Worm (Caenorhabditis elegans): Measurements from ENCODE around the gene C13G3.1.

Gene C13G3.1

ce11 chrV:10970930-10971329 lies 41.3 kb downstream of the C13G3.1 start:
- TF ChIP-seq ceh-48 (tag; optimal IDR thresholded peaks at IDR 0.05): no peak
- no peak for TF ChIP-seq T23F11.4 (GFP tag; optimal IDR thresholded peaks at IDR 0.05)
- TF ChIP-seq hlh-30 (tag; optimal IDR thresholded peaks at IDR 0.05; ENCODE audit: insufficient read depth): no peak
- TF ChIP-seq unc-3 (GFP tag; conservative IDR thresholded peaks at IDR 0.05): no peak
- TF ChIP-seq unc-3 (tag; optimal IDR thresholded peaks at IDR 0.05): no peak
- no peak for TF ChIP-seq C08G9.2 (tag; optimal IDR thresholded peaks at IDR 0.05)
- TF ChIP-seq ahr-1 (tag; optimal IDR thresholded peaks at IDR 0.05): no peak
- no peak for TF ChIP-seq elt-4 (tag; optimal IDR thresholded peaks at IDR 0.05)
- TF ChIP-seq unc-42 (tag; optimal IDR thresholded peaks at IDR 0.05): no peak
- no peak for TF ChIP-seq unc-55 (GFP tag; optimal IDR thresholded peaks at IDR 0.05)
- no peak for TF ChIP-seq dve-1 (tag; optimal IDR thresholded peaks at IDR 0.05)
- TF ChIP-seq sox-2 (GFP tag; IDR thresholded peaks at IDR 0.05): no peak
- no peak for TF ChIP-seq ceh-14 (tag; optimal IDR thresholded peaks at IDR 0.05)
- no peak for TF ChIP-seq tbx-2 (tag; optimal IDR thresholded peaks at IDR 0.05)

ce11 chrV:10970070-10970469 lies 42.2 kb downstream of the C13G3.1 start, which contains the start of gene F17C11.22:
Gene F17C11.22 (minus strand): TSS chrV:10970170.
- TF ChIP-seq pqm-1 (tag; optimal IDR thresholded peaks at IDR 0.05): no peak
- no peak for TF ChIP-seq fkh-10 (GFP tag; optimal IDR thresholded peaks at IDR 0.05)
- no peak for TF ChIP-seq unc-86 (tag; optimal IDR thresholded peaks at IDR 0.05)
- TF ChIP-seq hlh-8 (tag; optimal IDR thresholded peaks at IDR 0.05): no peak
- TF ChIP-seq tbx-7 (tag; optimal IDR thresholded peaks at IDR 0.05): no peak
- no peak for TF ChIP-seq unc-3 (GFP tag; conservative IDR thresholded peaks at IDR 0.05)
- TF ChIP-seq unc-3 (tag; optimal IDR thresholded peaks at IDR 0.05): no peak
- no peak for TF ChIP-seq elt-4 (tag; optimal IDR thresholded peaks at IDR 0.05)
- TF ChIP-seq hlh-15 (tag; optimal IDR thresholded peaks at IDR 0.05): no peak
- TF ChIP-seq unc-55 (GFP tag; optimal IDR thresholded peaks at IDR 0.05): no peak
- no peak for TF ChIP-seq gmeb-2 (tag; optimal IDR thresholded peaks at IDR 0.05)
- TF ChIP-seq ceh-22 (tag; optimal IDR thresholded peaks at IDR 0.05): no peak
- TF ChIP-seq C38D4.7 (GFP tag; optimal IDR thresholded peaks at IDR 0.05): no peak
- no peak for TF ChIP-seq Y22D7AL.16 (tag; optimal IDR thresholded peaks at IDR 0.05)

ce11 chrV:10967594-10968273 lies 44.5 kb downstream of the C13G3.1 start:
- TF ChIP-seq ceh-22 (tag; optimal IDR thresholded peaks at IDR 0.05) (no peak), ama-1 (optimal IDR thresholded peaks at IDR 0.05) (no peak), K02D7.2 (tag; optimal IDR thresholded peaks at IDR 0.05) (no peak), ceh-19 (GFP tag; optimal IDR thresholded peaks at IDR 0.05) (no peak), ceh-6 (GFP tag; optimal IDR thresholded peaks at IDR 0.05) (no peak), pat-9 (tag; optimal IDR thresholded peaks at IDR 0.05) (no peak), Y22D7AL.16 (tag; optimal IDR thresholded peaks at IDR 0.05) (no peak), lin-11 (tag; optimal IDR thresholded peaks at IDR 0.05) (no peak), elt-4 (tag; optimal IDR thresholded peaks at IDR 0.05) (no peak), K09A11.1 (tag; optimal IDR thresholded peaks at IDR 0.05; ENCODE audit: insufficient read depth) (no peak), gmeb-2 (tag; optimal IDR thresholded peaks at IDR 0.05) (no peak), unc-86 (tag; optimal IDR thresholded peaks at IDR 0.05) (no peak), zip-5 (tag; optimal IDR thresholded peaks at IDR 0.05) (no peak), odd-2 (tag; optimal IDR thresholded peaks at IDR 0.05) (no peak), hlh-15 (tag; optimal IDR thresholded peaks at IDR 0.05) (no peak), T23F11.4 (GFP tag; optimal IDR thresholded peaks at IDR 0.05) (no peak), ref-2 (tag; optimal IDR thresholded peaks at IDR 0.05) (no peak), ztf-16 (tag; optimal IDR thresholded peaks at IDR 0.05) (no peak)

- TF ChIP-seq npax-4 (tag; optimal IDR thresholded peaks at IDR 0.05) (no peak), hlh-8 (tag; optimal IDR thresholded peaks at IDR 0.05) (no peak), gmeb-2 (tag; optimal IDR thresholded peaks at IDR 0.05) (no peak), tbx-2 (tag; optimal IDR thresholded peaks at IDR 0.05) (no peak), dmd-4 (tag; optimal IDR thresholded peaks at IDR 0.05; ENCODE audit: borderline replicate concordance) (no peak), F13H6.1 (tag; optimal IDR thresholded peaks at IDR 0.05) (no peak), syd-9 (tag; optimal IDR thresholded peaks at IDR 0.05) (no peak), elt-2 (tag; optimal IDR thresholded peaks at IDR 0.05) (no peak), C08G9.2 (tag; optimal IDR thresholded peaks at IDR 0.05) (no peak), zip-5 (tag; optimal IDR thresholded peaks at IDR 0.05) (no peak), eyg-1 (tag; optimal IDR thresholded peaks at IDR 0.05) (no peak), ceh-6 (GFP tag; optimal IDR thresholded peaks at IDR 0.05) (no peak), rnt-1 (tag; optimal IDR thresholded peaks at IDR 0.05) (no peak), ahr-1 (tag; optimal IDR thresholded peaks at IDR 0.05) (no peak), ztf-16 (tag; optimal IDR thresholded peaks at IDR 0.05) (no peak), sox-4 (tag; optimal IDR thresholded peaks at IDR 0.05) (no peak), sdc-2 (tag; optimal IDR thresholded peaks at IDR 0.05) (no peak), nhr-232 (tag; optimal IDR thresholded peaks at IDR 0.05) (no peak)
Observed at ce11 chrV:10966874-10967273, 45.4 kb downstream of the C13G3.1 start.
